Fruit fly (Drosophila melanogaster) whole organism, adult: ENCODE measurements around the gene CG13404.

Source experiments
- Mnt ChIP-seq: fragments of 200-800 bp; sonication (Bioruptor generic); optimal IDR thresholded peaks from 2 replicates; lab custom pipeline; 2016; ENCODE audit warnings: missing biosample characterization, mild to moderate bottlenecking, missing genetic modification characterization
- cic ChIP-seq: fragments of 200-800 bp; sonication (Bioruptor generic); optimal IDR thresholded peaks from 2 replicates; lab custom pipeline; 2017; ENCODE audit warnings: missing biosample characterization, mild to moderate bottlenecking, missing genetic modification characterization, moderate library complexity
- toe ChIP-seq: fragments of 200-800 bp; sonication (Bioruptor generic); optimal IDR thresholded peaks from 2 replicates; lab custom pipeline; 2016; ENCODE audit warnings: missing biosample characterization, missing genetic modification characterization

DNA sequence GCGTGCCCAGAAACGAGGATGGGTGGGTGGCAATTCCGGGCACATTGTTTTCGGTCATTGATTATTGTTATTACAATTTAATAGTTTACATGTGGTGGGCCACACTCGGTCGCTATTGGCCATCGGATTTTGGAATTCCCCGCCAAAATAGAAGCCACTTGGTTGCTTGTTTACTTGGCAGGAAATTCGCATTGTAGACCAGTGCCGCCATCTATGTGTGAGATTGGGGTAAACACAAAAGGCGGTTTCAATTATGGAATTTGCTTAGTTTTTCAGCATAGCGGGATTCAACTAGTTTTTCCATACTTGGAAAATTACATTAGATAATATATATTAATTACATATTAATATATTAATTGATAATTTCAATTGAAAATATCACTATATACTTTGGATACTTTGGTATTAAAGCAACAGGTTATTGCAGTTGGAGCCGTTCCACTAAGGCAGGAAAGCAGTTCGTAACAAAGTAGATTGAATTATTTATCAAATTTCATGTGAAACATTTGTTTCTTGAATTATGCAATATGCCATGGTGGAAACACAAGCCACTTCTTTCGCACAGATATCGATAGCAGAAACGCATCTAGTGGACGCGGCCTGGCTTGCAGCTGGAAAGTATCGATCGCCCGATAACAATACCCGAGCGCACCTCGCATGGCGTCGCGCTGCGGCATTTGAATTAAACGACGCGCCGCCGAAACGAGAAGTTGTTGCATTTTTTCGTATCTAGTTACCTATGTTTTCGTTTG, 18.8 kb downstream of the CG13404 start, which contains the start of gene mud:
- TF ChIP-seq toe (GFP tag; lab: Kevin White, UChicago), result no peak
- TF ChIP-seq cic (GFP tag; lab: Kevin White, UChicago), result no peak
- no peak for TF ChIP-seq Mnt
